Worm (Caenorhabditis elegans) whole organism, L2 larva: Measurements from ENCODE around the gene Y14H12B.1.

Experiments used
- C34F6.9 ChIP-seq: fragments of 150-350 bp; optimal IDR thresholded peaks from 2 replicates; lab custom pipeline; 2014; ENCODE audit warnings: missing biosample characterization, missing genetic modification characterization
- F13H6.1 ChIP-seq: sonication (generic microtip); optimal IDR thresholded peaks from 2 replicates; lab custom pipeline; 2016; ENCODE audit warnings: missing genetic modification characterization, missing compliant biosample characterization
- R02D3.7 ChIP-seq: fragments of 150-350 bp; optimal IDR thresholded peaks from 2 replicates; lab custom pipeline; 2014; ENCODE audit warnings: missing biosample characterization, missing genetic modification characterization
- Y55F3AM.14 ChIP-seq: fragments of 200-800 bp; sonication (Bioruptor generic); optimal IDR thresholded peaks from 2 replicates; lab custom pipeline; 2018; ENCODE audit warnings: mild to moderate bottlenecking, missing genetic modification characterization, missing compliant biosample characterization
- alr-1 ChIP-seq: fragments of 150-350 bp; optimal IDR thresholded peaks from 2 replicates; lab custom pipeline; 2014; ENCODE audit warnings: missing biosample characterization, missing genetic modification characterization
- aly-2 ChIP-seq: fragments of 150-350 bp; optimal IDR thresholded peaks from 2 replicates; lab custom pipeline; 2014; ENCODE audit warnings: missing biosample characterization, missing genetic modification characterization
- ama-1 ChIP-seq: fragments of 150-350 bp; optimal IDR thresholded peaks from 2 replicates; lab custom pipeline; 2018; ENCODE audit warnings: inconsistent platforms
- blmp-1 ChIP-seq: sonication (generic microtip); optimal IDR thresholded peaks from 2 replicates; lab custom pipeline; 2017; ENCODE audit warnings: missing genetic modification characterization, mild to moderate bottlenecking, missing compliant biosample characterization, antibody characterized with exemption, moderate library complexity; ENCODE audit not compliant: insufficient read depth
- ceh-82 ChIP-seq: fragments of 150-350 bp; optimal IDR thresholded peaks from 2 replicates; lab custom pipeline; 2014; ENCODE audit warnings: missing biosample characterization, missing genetic modification characterization
- crh-2 ChIP-seq: sonication (generic microtip); optimal IDR thresholded peaks from 2 replicates; lab custom pipeline; 2017; ENCODE audit warnings: missing biosample characterization, missing genetic modification characterization
- dmd-4 ChIP-seq: sonication (generic microtip); optimal IDR thresholded peaks from 2 replicates; lab custom pipeline; 2017; ENCODE audit warnings: missing biosample characterization, missing genetic modification characterization
- egl-27 ChIP-seq: sonication (generic microtip); optimal IDR thresholded peaks from 3 replicates; lab custom pipeline; 2017; ENCODE audit warnings: missing biosample characterization, missing genetic modification reagents, missing genetic modification characterization
- elt-3 ChIP-seq: sonication (generic microtip); optimal IDR thresholded peaks from 2 replicates; lab custom pipeline; 2017; ENCODE audit warnings: missing biosample characterization, missing genetic modification characterization
- fos-1 ChIP-seq: fragments of 150-350 bp; optimal IDR thresholded peaks from 2 replicates; lab custom pipeline; 2014; ENCODE audit warnings: missing biosample characterization, missing genetic modification characterization
- gmeb-1 ChIP-seq: fragments of 150-350 bp; optimal IDR thresholded peaks from 2 replicates; lab custom pipeline; 2014; ENCODE audit warnings: missing biosample characterization, missing genetic modification characterization
- lin-11 ChIP-seq: fragments of 150-350 bp; sonication (generic microtip); optimal IDR thresholded peaks from 2 replicates; lab custom pipeline; 2014; ENCODE audit warnings: missing biosample characterization, missing genetic modification characterization, inconsistent platforms, mixed read lengths
- lin-39 ChIP-seq: fragments of 150-350 bp; optimal IDR thresholded peaks from 2 replicates; lab custom pipeline; 2014; ENCODE audit warnings: missing biosample characterization, missing genetic modification reagents, missing genetic modification characterization
- lsy-2 ChIP-seq, 2 experiments: fragments of 150-350 bp in 1 of 2; sonication (generic microtip) in 1 of 2; optimal IDR thresholded peaks; 2 replicates each; lab custom pipeline; 2014 to 2017; ENCODE audit warnings: missing biosample characterization in 2 of 2, missing genetic modification characterization in 2 of 2
- mab-5 ChIP-seq: fragments of 150-350 bp; optimal IDR thresholded peaks from 2 replicates; lab custom pipeline; 2014; ENCODE audit warnings: missing biosample characterization, missing genetic modification characterization
- mbf-1 ChIP-seq: sonication (generic microtip); optimal IDR thresholded peaks from 2 replicates; lab custom pipeline; 2017; ENCODE audit warnings: missing biosample characterization, missing genetic modification characterization
- nhr-11 ChIP-seq: fragments of 150-350 bp; optimal IDR thresholded peaks from 2 replicates; lab custom pipeline; 2014; ENCODE audit warnings: missing biosample characterization, missing genetic modification characterization
- nhr-12 ChIP-seq: fragments of 150-350 bp; optimal IDR thresholded peaks from 2 replicates; lab custom pipeline; 2014; ENCODE audit warnings: missing biosample characterization, missing genetic modification characterization
- nhr-129 ChIP-seq: fragments of 150-350 bp; optimal IDR thresholded peaks from 2 replicates; lab custom pipeline; 2014; ENCODE audit warnings: missing biosample characterization, missing genetic modification characterization
- nhr-21 ChIP-seq: fragments of 150-350 bp; optimal IDR thresholded peaks from 2 replicates; lab custom pipeline; 2014; ENCODE audit warnings: missing biosample characterization, missing genetic modification characterization
- nhr-237 ChIP-seq: fragments of 150-350 bp; optimal IDR thresholded peaks from 2 replicates; lab custom pipeline; 2014; ENCODE audit warnings: missing biosample characterization, missing genetic modification characterization
- nhr-6 ChIP-seq: fragments of 150-350 bp; optimal IDR thresholded peaks from 2 replicates; lab custom pipeline; 2014; ENCODE audit warnings: missing biosample characterization, missing genetic modification characterization
- nhr-77 ChIP-seq: fragments of 150-350 bp; optimal IDR thresholded peaks from 2 replicates; lab custom pipeline; 2014; ENCODE audit warnings: missing biosample characterization, missing genetic modification characterization
- peb-1 ChIP-seq: fragments of 150-350 bp; optimal IDR thresholded peaks from 2 replicates; lab custom pipeline; 2014; ENCODE audit warnings: missing biosample characterization, missing genetic modification characterization
- sem-4 ChIP-seq: fragments of 150-350 bp; optimal IDR thresholded peaks from 2 replicates; lab custom pipeline; 2014; ENCODE audit warnings: missing biosample characterization, missing genetic modification reagents, missing genetic modification characterization
- skn-1 ChIP-seq: sonication (generic microtip); optimal IDR thresholded peaks from 2 replicates; lab custom pipeline; 2017; ENCODE audit warnings: missing biosample characterization, missing genetic modification characterization
- sma-3 ChIP-seq: sonication (generic microtip); optimal IDR thresholded peaks from 2 replicates; lab custom pipeline; 2016; ENCODE audit warnings: missing genetic modification reagents, missing genetic modification characterization, missing compliant biosample characterization
- sma-9 ChIP-seq, 2 experiments: fragments of 150-350 bp in 1 of 2; sonication (generic microtip) in 1 of 2; optimal IDR thresholded peaks; 2 replicates each; lab custom pipeline; 2014 to 2016; ENCODE audit warnings: missing genetic modification characterization in 2 of 2, mild to moderate bottlenecking in 1 of 2, missing biosample characterization in 1 of 2, missing compliant biosample characterization in 1 of 2, missing genetic modification reagents in 1 of 2, moderate library complexity in 1 of 2
- snpc-4 ChIP-seq: fragments of 150-350 bp; optimal IDR thresholded peaks from 2 replicates; lab custom pipeline; 2014; ENCODE audit warnings: missing biosample characterization, missing genetic modification characterization
- unc-39 ChIP-seq: fragments of 150-350 bp; optimal IDR thresholded peaks from 2 replicates; lab custom pipeline; 2014; ENCODE audit warnings: missing biosample characterization, missing genetic modification characterization
- unc-55 ChIP-seq: fragments of 150-350 bp; sonication (generic microtip); optimal IDR thresholded peaks from 3 replicates; lab custom pipeline; 2014; ENCODE audit warnings: missing biosample characterization, missing genetic modification reagents, missing genetic modification characterization
- unc-62 ChIP-seq: fragments of 150-350 bp; optimal IDR thresholded peaks from 2 replicates; lab custom pipeline; 2014; ENCODE audit warnings: missing biosample characterization, missing genetic modification reagents, missing genetic modification characterization
- zag-1 ChIP-seq: fragments of 150-350 bp; optimal IDR thresholded peaks from 2 replicates; lab custom pipeline; 2014; ENCODE audit warnings: missing biosample characterization, missing genetic modification characterization
- ztf-11 ChIP-seq: sonication (generic microtip); optimal IDR thresholded peaks from 2 replicates; lab custom pipeline; 2017; ENCODE audit warnings: missing biosample characterization, missing genetic modification characterization
- ztf-4 ChIP-seq: fragments of 150-350 bp; optimal IDR thresholded peaks from 2 replicates; lab custom pipeline; 2014; ENCODE audit warnings: missing biosample characterization, missing genetic modification characterization

Y14H12B.1 gene

ce11 chrII:3910737-3911136 is 23.5 kb upstream of the Y14H12B.1 start, which contains the start of gene bcmo-2:
Gene bcmo-2, minus strand, starts transcription at chrII:3910837.
- TF ChIP-seq nhr-12 (tag; lab: Kevin White, UChicago) (no peak), blmp-1 (tag; lab: Kevin White, UChicago) (no peak), Y55F3AM.14 (GFP tag; lab: Kevin White, UChicago) (no peak), egl-27 (tag; lab: Kevin White, UChicago) (no peak), mbf-1 (tag; lab: Kevin White, UChicago) (no peak), C34F6.9 (tag; lab: Kevin White, UChicago) (no peak), snpc-4 (peak; percentile 29)

DNA sequence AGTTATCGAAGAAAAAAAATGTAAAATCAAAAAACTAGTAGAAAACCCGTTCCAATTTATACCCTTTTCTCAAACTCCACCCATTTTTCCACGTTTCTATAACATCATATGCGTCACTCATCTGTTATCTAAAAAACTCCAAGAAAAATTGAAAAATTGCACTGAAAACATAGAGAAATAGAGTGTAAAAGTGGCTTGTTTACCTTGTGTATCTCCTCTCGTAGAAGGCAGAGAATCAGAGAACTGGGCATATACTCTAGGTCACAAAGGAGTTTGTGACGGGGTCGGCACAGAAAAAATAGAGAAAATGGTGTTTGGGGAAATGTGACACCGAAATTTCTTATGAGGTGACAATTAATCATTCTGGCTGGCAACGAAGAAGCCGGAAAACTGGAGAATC is 23.0 kb upstream of the Y14H12B.1 start:
- TF ChIP-seq gmeb-1 (peak; percentile 42), alr-1 (no peak), nhr-129 (tag; lab: Kevin White, UChicago) (peak; percentile 12), ama-1 (lab: Kevin White, UChicago) (no peak), fos-1 (tag; lab: Kevin White, UChicago) (peak; percentile 77), sma-9 (GFP tag; optimal IDR thresholded peaks at IDR 0.05; lab: Kevin White, UChicago) (peak; percentile 68), sma-9 (tag; optimal IDR thresholded peaks at IDR 0.05; lab: Kevin White, UChicago) (no peak), snpc-4 (no peak), sem-4 (tag; lab: Kevin White, UChicago) (no peak), elt-3 (tag; lab: Kevin White, UChicago) (no peak), lin-11 (tag; lab: Kevin White, UChicago) (no peak), F13H6.1 (peak; percentile 28), lsy-2 (tag; optimal IDR thresholded peaks at IDR 0.05; lab: Kevin White, UChicago) (peak in 1 of 2 experiments; percentile 18), aly-2 (tag; lab: Kevin White, UChicago) (no peak), crh-2 (tag; lab: Kevin White, UChicago) (peak; percentile 43), mab-5 (tag; lab: Kevin White, UChicago) (no peak), peb-1 (tag; lab: Kevin White, UChicago) (no peak), zag-1 (no peak), ceh-82 (tag; lab: Kevin White, UChicago) (no peak), sma-3 (no peak), skn-1 (tag; lab: Kevin White, UChicago) (no peak), unc-55 (GFP tag; lab: Kevin White, UChicago) (no peak), unc-39 (tag; lab: Kevin White, UChicago) (no peak)
- TF ChIP-seq, all 48 proteins: peak for 7

DNA sequence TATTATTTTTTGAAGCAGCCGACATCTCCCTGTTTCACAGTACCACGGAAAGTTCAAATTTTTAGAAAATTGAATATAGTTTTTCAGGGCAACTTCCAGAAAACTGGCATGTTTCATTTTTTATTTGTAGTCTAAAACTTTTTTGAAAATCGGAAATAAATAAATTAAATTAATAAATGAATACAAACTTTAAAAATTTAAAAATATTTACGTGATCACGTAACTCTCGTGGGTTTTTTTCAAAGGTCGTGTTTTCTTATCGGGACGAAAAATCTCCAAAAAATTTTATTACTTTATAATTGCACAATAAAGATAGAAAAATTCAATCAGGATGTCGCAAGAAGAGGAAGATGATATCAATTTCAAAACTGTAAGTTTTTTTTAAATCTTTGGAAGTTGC is 22.5 kb upstream of the Y14H12B.1 start, which contains the start of gene F53C3.1:
F53C3.1 (plus strand) TSS at position 301 of the 400 bp plus-strand sequence.
- TF ChIP-seq lin-39 (tag; lab: Kevin White, UChicago) (no peak), fos-1 (tag; lab: Kevin White, UChicago) (no peak), skn-1 (tag; lab: Kevin White, UChicago) (no peak), ztf-11 (no peak), R02D3.7 (tag; lab: Kevin White, UChicago) (no peak), ceh-82 (tag; lab: Kevin White, UChicago) (no peak), unc-55 (GFP tag; lab: Kevin White, UChicago) (no peak), zag-1 (no peak), aly-2 (tag; lab: Kevin White, UChicago) (no peak), unc-62 (GFP tag; lab: Kevin White, UChicago) (no peak), nhr-21 (tag; lab: Kevin White, UChicago) (no peak), nhr-12 (tag; lab: Kevin White, UChicago) (no peak), nhr-129 (tag; lab: Kevin White, UChicago) (no peak), sem-4 (tag; lab: Kevin White, UChicago) (no peak), nhr-237 (tag; lab: Kevin White, UChicago) (no peak), ztf-4 (tag; lab: Kevin White, UChicago) (no peak)

ce11 chrII:3913673-3914072 is 20.6 kb upstream of the Y14H12B.1 start:
- no peak for TF ChIP-seq nhr-11 (tag; lab: Kevin White, UChicago)
- no peak for TF ChIP-seq skn-1 (tag; lab: Kevin White, UChicago)
- TF ChIP-seq nhr-77 (tag; lab: Kevin White, UChicago) = no peak
- no peak for TF ChIP-seq aly-2 (tag; lab: Kevin White, UChicago)
- no peak for TF ChIP-seq dmd-4 (tag; lab: Kevin White, UChicago)
- TF ChIP-seq alr-1 = no peak
- TF ChIP-seq unc-62 (GFP tag; lab: Kevin White, UChicago) = no peak
- TF ChIP-seq sma-9 (GFP tag; optimal IDR thresholded peaks at IDR 0.05; lab: Kevin White, UChicago) = no peak
- no peak for TF ChIP-seq sma-9 (tag; optimal IDR thresholded peaks at IDR 0.05; lab: Kevin White, UChicago)
- TF ChIP-seq nhr-6 (tag; lab: Kevin White, UChicago) = no peak
- no peak for TF ChIP-seq nhr-12 (tag; lab: Kevin White, UChicago)
- TF ChIP-seq ztf-4 (tag; lab: Kevin White, UChicago) = no peak
- TF ChIP-seq peb-1 (tag; lab: Kevin White, UChicago) = no peak
- no peak for TF ChIP-seq lin-11 (tag; lab: Kevin White, UChicago)
- TF ChIP-seq mbf-1 (tag; lab: Kevin White, UChicago) = no peak
- TF ChIP-seq snpc-4 = no peak
- TF ChIP-seq nhr-129 (tag; lab: Kevin White, UChicago) = no peak
- TF ChIP-seq, all 48 proteins: peak for 0
